Fruit fly (Drosophila melanogaster) whole organism, embryonic: ENCODE results near the gene CG31121.

Experiments used
- Bgb ChIP-seq: fragments of 200-800 bp; sonication (Bioruptor generic); IDR thresholded peaks from 2 replicates; pipeline ENCODE4 v1.3.6; 2022; ENCODE audit warnings: missing biosample characterization, missing genetic modification characterization; ENCODE audit not compliant: partially characterized antibody
- Bteb2 ChIP-seq: fragments of 200-800 bp; sonication (Bioruptor generic); optimal IDR thresholded peaks from 2 replicates; lab custom pipeline; 2016; ENCODE audit warnings: missing biosample characterization, missing genetic modification characterization
- CG10274 ChIP-seq: fragments of 200-800 bp; sonication (Bioruptor generic); optimal IDR thresholded peaks from 3 replicates; lab custom pipeline; 2017; ENCODE audit warnings: missing biosample characterization, mild to moderate bottlenecking, missing genetic modification characterization
- CG11695 ChIP-seq: fragments of 200-800 bp; sonication (Bioruptor generic); IDR thresholded peaks from 3 replicates; pipeline ENCODE4 v1.3.6; 2022; ENCODE audit warnings: missing biosample characterization, missing genetic modification characterization
- CG13123 ChIP-seq: fragments of 200-800 bp; sonication (Bioruptor generic); optimal IDR thresholded peaks from 2 replicates; lab custom pipeline; 2016; ENCODE audit warnings: missing biosample characterization, missing genetic modification characterization
- CG13287 ChIP-seq: fragments of 200-800 bp; sonication (Bioruptor generic); IDR thresholded peaks from 2 replicates; pipeline ENCODE4 v1.3.6; 2022; ENCODE audit warnings: missing biosample characterization, missing genetic modification characterization; ENCODE audit not compliant: partially characterized antibody
- CG15011 ChIP-seq: fragments of 200-800 bp; sonication (Bioruptor generic); optimal IDR thresholded peaks from 3 replicates; lab custom pipeline; 2018; ENCODE audit warnings: missing biosample characterization, mild to moderate bottlenecking, missing genetic modification characterization
- CG17361 ChIP-seq: fragments of 200-800 bp; sonication (Bioruptor generic); IDR thresholded peaks from 3 replicates; pipeline ENCODE4 v1.3.6; 2022; ENCODE audit warnings: missing biosample characterization, missing genetic modification characterization
- CG30431 ChIP-seq: fragments of 200-800 bp; sonication (Bioruptor generic); optimal IDR thresholded peaks from 2 replicates; lab custom pipeline; 2017; ENCODE audit warnings: missing biosample characterization, missing genetic modification characterization
- CG32767 ChIP-seq: fragments of 200-800 bp; sonication (Bioruptor generic); IDR thresholded peaks from 2 replicates; pipeline ENCODE4 v1.3.6; 2022; ENCODE audit warnings: missing biosample characterization, missing genetic modification characterization
- CG5953 ChIP-seq: fragments of 200-800 bp; sonication (Bioruptor generic); IDR thresholded peaks from 2 replicates; pipeline ENCODE4 v1.3.6; 2022; ENCODE audit warnings: missing biosample characterization, missing genetic modification characterization
- CG6254 ChIP-seq: fragments of 200-800 bp; sonication (Bioruptor generic); optimal IDR thresholded peaks from 3 replicates; lab custom pipeline; 2017; ENCODE audit warnings: mild to moderate bottlenecking, missing biosample characterization, missing genetic modification reagents, missing genetic modification characterization
- CG6689 ChIP-seq: fragments of 200-800 bp; sonication (Bioruptor generic); IDR thresholded peaks from 2 replicates; pipeline ENCODE4 v1.3.6; 2022; ENCODE audit warnings: missing biosample characterization, missing genetic modification characterization
- CG8290 ChIP-seq, 3 experiments: fragments of 200-800 bp; sonication (Bioruptor generic); optimal IDR thresholded peaks; 2 replicates each; lab custom pipeline; 2016 to 2019; ENCODE audit warnings: missing biosample characterization in 3 of 3, missing genetic modification characterization in 3 of 3, mild to moderate bottlenecking in 2 of 3, moderate library complexity in 1 of 3
- D ChIP-seq, 2 experiments: fragments of 200-800 bp in 1 of 2; fragments of >200 bp in 1 of 2; sonication (Bioruptor generic) in 1 of 2; optimal IDR thresholded peaks; 2 replicates in 1 of 2; 3 replicates in 1 of 2; lab custom pipeline; 2017; ENCODE audit warnings: mild to moderate bottlenecking in 1 of 2, missing biosample characterization in 1 of 2, missing genetic modification characterization in 1 of 2, missing genetic modification reagents in 1 of 2
- Doc3 ChIP-seq: fragments of 200-800 bp; sonication (Bioruptor generic); IDR thresholded peaks from 3 replicates; pipeline ENCODE4 v1.3.6; 2022; ENCODE audit warnings: missing biosample characterization, missing genetic modification characterization; ENCODE audit not compliant: partially characterized antibody
- E2f1 ChIP-seq: fragments of 200-800 bp; sonication (Bioruptor generic); IDR thresholded peaks from 2 replicates; pipeline ENCODE4 v1.3.6; 2022; ENCODE audit warnings: missing biosample characterization, missing genetic modification characterization
- Fer3 ChIP-seq: fragments of 200-800 bp; sonication (Bioruptor generic); optimal IDR thresholded peaks from 2 replicates; lab custom pipeline; 2018; ENCODE audit warnings: missing biosample characterization, mild to moderate bottlenecking, missing genetic modification characterization, moderate library complexity
- Gsc ChIP-seq: fragments of 200-800 bp; sonication (Bioruptor generic); IDR thresholded peaks from 2 replicates; pipeline ENCODE4 v1.3.6; 2022; ENCODE audit warnings: missing biosample characterization, missing genetic modification characterization
- H2.0 ChIP-seq: fragments of 200-800 bp; sonication (Bioruptor generic); IDR thresholded peaks from 2 replicates; pipeline ENCODE4 v1.3.6; 2022; ENCODE audit warnings: missing biosample characterization, missing genetic modification characterization
- HHEX ChIP-seq: fragments of 200-800 bp; sonication (Bioruptor generic); optimal IDR thresholded peaks from 3 replicates; lab custom pipeline; 2017; ENCODE audit warnings: missing biosample characterization, mild to moderate bottlenecking, missing genetic modification characterization, missing genetic modification reagents
- Hand ChIP-seq: fragments of 200-800 bp; sonication (Bioruptor generic); optimal IDR thresholded peaks from 2 replicates; lab custom pipeline; 2017; ENCODE audit warnings: mild to moderate bottlenecking, missing biosample characterization, missing genetic modification reagents, missing genetic modification characterization
- Lim3 ChIP-seq: fragments of 200-800 bp; sonication (Bioruptor generic); IDR thresholded peaks from 2 replicates; pipeline ENCODE4 v1.3.6; 2022; ENCODE audit warnings: missing biosample characterization, missing genetic modification characterization
- MESR4 ChIP-seq: fragments of 200-800 bp; sonication (Bioruptor generic); optimal IDR thresholded peaks from 2 replicates; lab custom pipeline; 2018; ENCODE audit warnings: missing biosample characterization, mild to moderate bottlenecking, missing genetic modification characterization, moderate library complexity
- Sin3A ChIP-seq: fragments of >200 bp; optimal IDR thresholded peaks from 2 replicates; lab custom pipeline; 2018
- Spps ChIP-seq: fragments of 200-800 bp; sonication (Bioruptor generic); optimal IDR thresholded peaks from 2 replicates; lab custom pipeline; 2018; ENCODE audit warnings: missing biosample characterization, mild to moderate bottlenecking, missing genetic modification characterization
- Usf ChIP-seq: fragments of 200-800 bp; sonication (Bioruptor generic); optimal IDR thresholded peaks from 2 replicates; lab custom pipeline; 2017; ENCODE audit warnings: missing genotype, missing biosample characterization, missing genetic modification characterization
- ara ChIP-seq: fragments of 200-800 bp; sonication (Bioruptor generic); IDR thresholded peaks from 2 replicates; pipeline ENCODE4 v1.3.6; 2022; ENCODE audit warnings: missing biosample characterization, missing genetic modification characterization
- corto ChIP-seq: fragments of 200-800 bp; sonication (Bioruptor generic); optimal IDR thresholded peaks from 2 replicates; lab custom pipeline; 2016; ENCODE audit warnings: missing biosample characterization, mild to moderate bottlenecking, missing genetic modification characterization, moderate library complexity
- dati ChIP-seq: fragments of 200-800 bp; sonication (Bioruptor generic); IDR thresholded peaks from 2 replicates; pipeline ENCODE4 v1.3.6; 2022; ENCODE audit warnings: missing biosample characterization, missing genetic modification characterization
- dm ChIP-seq: fragments of 200-800 bp; sonication (Bioruptor generic); optimal IDR thresholded peaks from 3 replicates; lab custom pipeline; 2016; ENCODE audit warnings: missing biosample characterization, missing genetic modification characterization
- dmrt11E ChIP-seq: fragments of 200-800 bp; sonication (Bioruptor generic); optimal IDR thresholded peaks from 3 replicates; lab custom pipeline; 2018; ENCODE audit warnings: missing biosample characterization, mild to moderate bottlenecking, missing genetic modification characterization, moderate library complexity
- fd102C ChIP-seq: fragments of 200-800 bp; sonication (Bioruptor generic); optimal IDR thresholded peaks from 2 replicates; lab custom pipeline; 2018; ENCODE audit warnings: missing biosample characterization, mild to moderate bottlenecking, missing genetic modification characterization, moderate library complexity
- ftz-f1 ChIP-seq: fragments of 200-800 bp; sonication (Bioruptor generic); optimal IDR thresholded peaks from 2 replicates; lab custom pipeline; 2016; ENCODE audit warnings: missing biosample characterization, missing genetic modification characterization
- ind ChIP-seq: fragments of 200-800 bp; sonication (Bioruptor generic); optimal IDR thresholded peaks from 3 replicates; lab custom pipeline; 2016; ENCODE audit warnings: missing biosample characterization, missing genetic modification characterization
- kah ChIP-seq: fragments of 200-800 bp; sonication (Bioruptor generic); optimal IDR thresholded peaks from 2 replicates; lab custom pipeline; 2018; ENCODE audit warnings: missing biosample characterization, mild to moderate bottlenecking, missing genetic modification characterization
- lbe ChIP-seq: fragments of 200-800 bp; sonication (Bioruptor generic); optimal IDR thresholded peaks from 2 replicates; lab custom pipeline; 2016; ENCODE audit warnings: missing biosample characterization, mild to moderate bottlenecking, missing genetic modification characterization
- lilli ChIP-seq: fragments of 200-800 bp; sonication (Bioruptor generic); optimal IDR thresholded peaks from 3 replicates; lab custom pipeline; 2016; ENCODE audit warnings: missing biosample characterization, missing genetic modification characterization
- odd ChIP-seq: fragments of 200-800 bp; sonication (Bioruptor generic); optimal IDR thresholded peaks from 2 replicates; lab custom pipeline; 2017; ENCODE audit warnings: missing biosample characterization, mild to moderate bottlenecking, missing genetic modification characterization
- pan ChIP-seq, 4 experiments: fragments of >200 bp in 3 of 4; fragments of 200-800 bp in 1 of 4; sonication (Bioruptor generic) in 1 of 4; optimal IDR thresholded peaks in 3 of 4; IDR thresholded peaks in 1 of 4; 2 replicates each; pipeline versions ENCODE4 v1.3.6 to Lab custom; 2017 to 2022; ENCODE audit warnings: missing biosample characterization in 2 of 4, missing genetic modification characterization in 2 of 4, mixed read lengths in 1 of 4
- pum ChIP-seq: fragments of 200-800 bp; sonication (Bioruptor generic); optimal IDR thresholded peaks from 2 replicates; lab custom pipeline; 2016; ENCODE audit warnings: missing biosample characterization, missing genetic modification characterization
- shn ChIP-seq: fragments of 200-800 bp; sonication (Bioruptor generic); optimal IDR thresholded peaks from 3 replicates; lab custom pipeline; 2016; ENCODE audit warnings: missing biosample characterization, missing genetic modification characterization
- sna ChIP-seq: fragments of 200-800 bp; sonication (Bioruptor generic); IDR thresholded peaks from 2 replicates; pipeline ENCODE4 v1.3.6; 2022; ENCODE audit warnings: missing biosample characterization, missing genetic modification characterization; ENCODE audit not compliant: partially characterized antibody
- stc ChIP-seq: fragments of 200-800 bp; sonication (Bioruptor generic); IDR thresholded peaks from 2 replicates; pipeline ENCODE4 v1.3.6; 2022; ENCODE audit warnings: missing biosample characterization, missing genetic modification characterization
- tna ChIP-seq: fragments of 200-800 bp; sonication (Bioruptor generic); IDR thresholded peaks from 2 replicates; pipeline ENCODE4 v1.3.6; 2022; ENCODE audit warnings: missing biosample characterization, missing genetic modification characterization; ENCODE audit not compliant: partially characterized antibody
- trh ChIP-seq: fragments of 200-800 bp; sonication (Bioruptor generic); optimal IDR thresholded peaks from 2 replicates; lab custom pipeline; 2016; ENCODE audit warnings: missing biosample characterization, missing genetic modification characterization
- unpg ChIP-seq: fragments of 200-800 bp; sonication (Bioruptor generic); optimal IDR thresholded peaks from 3 replicates; lab custom pipeline; 2018; ENCODE audit warnings: missing biosample characterization, mild to moderate bottlenecking, missing genetic modification characterization, moderate library complexity
- yki ChIP-seq: fragments of >200 bp; optimal IDR thresholded peaks from 3 replicates; lab custom pipeline; 2018
- zen2 ChIP-seq: fragments of 200-800 bp; sonication (Bioruptor generic); IDR thresholded peaks from 3 replicates; pipeline ENCODE4 v1.3.6; 2022; ENCODE audit warnings: missing biosample characterization, missing genetic modification characterization; ENCODE audit not compliant: partially characterized antibody

Gene CG31121

dm6 chr3R:24893320-24893955 lies 967 bp downstream of the CG31121 start (continued):
- no peak for TF ChIP-seq fd102C (GFP tag; lab: Kevin White, UChicago)
- TF ChIP-seq Sin3A (lab: Kevin White, UChicago) = no peak
- no peak for TF ChIP-seq CG5953 (GFP tag; lab: Robert Waterston, UW)
- peak; percentile 57 for TF ChIP-seq CG6254 (GFP tag; lab: Kevin White, UChicago)
- TF ChIP-seq sna (GFP tag; lab: Robert Waterston, UW) = no peak
- TF ChIP-seq pan (optimal IDR thresholded peaks at IDR 0.05; lab: Kevin White, UChicago) = no peak
- TF ChIP-seq pan (GFP tag; optimal IDR thresholded peaks at IDR 0.05 in 1 of 2, IDR thresholded peaks at IDR 0.05 in 1 of 2) = peak in 1 of 2 experiments; percentile 69
- no peak for TF ChIP-seq tna (GFP tag; lab: Robert Waterston, UW)
- no peak for TF ChIP-seq CG13287 (GFP tag; lab: Robert Waterston, UW)
- TF ChIP-seq shn (GFP tag; lab: Kevin White, UChicago) = no peak
- no peak for TF ChIP-seq Gsc
- peak; percentile 75 for TF ChIP-seq Spps (tag; lab: Kevin White, UChicago)
- peak; percentile 29 for TF ChIP-seq Usf (GFP tag; lab: Kevin White, UChicago)
- TF ChIP-seq Bgb (GFP tag; lab: Robert Waterston, UW) = no peak
- TF ChIP-seq Doc3 (GFP tag; lab: Robert Waterston, UW) = no peak
- TF ChIP-seq stc = no peak; the same call in 1 of the 2 replicates
- peak; percentile 85 for TF ChIP-seq CG11695 (GFP tag; lab: Robert Waterston, UW)
- TF ChIP-seq H2.0 (GFP tag; lab: Robert Waterston, UW) = peak; percentile 24; the same call in 1 of the 2 replicates
- TF ChIP-seq Bteb2 (GFP tag; lab: Kevin White, UChicago) = no peak
- TF ChIP-seq E2f1 = peak; percentile 67
- peak; percentile 90 for TF ChIP-seq dmrt11E (tag; lab: Kevin White, UChicago)
- peak; percentile 86 for TF ChIP-seq CG6689
- peak; percentile 75 for TF ChIP-seq CG15011 (GFP tag; lab: Kevin White, UChicago)
- TF ChIP-seq Lim3 = no peak
- TF ChIP-seq lbe = peak; percentile 46
- TF ChIP-seq Hand = no peak
- TF ChIP-seq dm = no peak
- no peak for TF ChIP-seq yki (lab: Kevin White, UChicago)
- TF ChIP-seq CG8290 (GFP tag; optimal IDR thresholded peaks at IDR 0.05; lab: Kevin White, UChicago) = peak; percentile 62
- TF ChIP-seq CG8290 (tag; optimal IDR thresholded peaks at IDR 0.05; lab: Kevin White, UChicago) = no peak
- peak; percentile 73 for TF ChIP-seq HHEX (GFP tag; lab: Kevin White, UChicago)
- TF ChIP-seq CG30431 (GFP tag; lab: Kevin White, UChicago) = peak; percentile 18
- TF ChIP-seq unpg = peak; percentile 85
- peak; percentile 37 for TF ChIP-seq corto
- TF ChIP-seq Fer3 (tag; lab: Kevin White, UChicago) = peak; percentile 68
- peak; percentile 84 for TF ChIP-seq CG32767
- no peak for TF ChIP-seq D (optimal IDR thresholded peaks at IDR 0.05; lab: Kevin White, UChicago)
- peak; percentile 83 for TF ChIP-seq D (GFP tag; optimal IDR thresholded peaks at IDR 0.05; lab: Kevin White, UChicago)
- peak; percentile 17 for TF ChIP-seq lilli (GFP tag; lab: Kevin White, UChicago)
- TF ChIP-seq CG17361 (GFP tag; lab: Robert Waterston, UW) = peak; percentile 98
- peak; percentile 53 for TF ChIP-seq kah (GFP tag; lab: Kevin White, UChicago)
- no peak for TF ChIP-seq trh (GFP tag; lab: Kevin White, UChicago)
- TF ChIP-seq CG13123 (GFP tag; lab: Kevin White, UChicago) = no peak
- no peak for TF ChIP-seq MESR4 (GFP tag; lab: Kevin White, UChicago)
- TF ChIP-seq pum (GFP tag; lab: Kevin White, UChicago) = no peak
- TF ChIP-seq ind = peak; percentile 74
- no peak for TF ChIP-seq ftz-f1
- TF ChIP-seq CG10274 (GFP tag; lab: Kevin White, UChicago) = peak; percentile 2
- no peak for TF ChIP-seq dati
- no peak for TF ChIP-seq zen2
- peak; percentile 65 for TF ChIP-seq ara (GFP tag; lab: Robert Waterston, UW)
- peak; percentile 60 for TF ChIP-seq odd
